Worm (Caenorhabditis elegans) whole organism, L2 larva: Measurements from ENCODE around the gene str-93.
A peak's percentile ranks its signal among the peaks of the same experiment; 100 is the strongest.

Experiments
- F13H6.1 ChIP-seq: sonication (generic microtip); optimal IDR thresholded peaks from 2 replicates; lab custom pipeline; 2016; ENCODE audit warnings: missing genetic modification characterization, missing compliant biosample characterization
- Y55F3AM.14 ChIP-seq: fragments of 200-800 bp; sonication (Bioruptor generic); optimal IDR thresholded peaks from 2 replicates; lab custom pipeline; 2018; ENCODE audit warnings: mild to moderate bottlenecking, missing genetic modification characterization, missing compliant biosample characterization
- ZK546.5 ChIP-seq: sonication (generic microtip); optimal IDR thresholded peaks from 2 replicates; lab custom pipeline; 2017; ENCODE audit warnings: missing biosample characterization, missing genetic modification characterization
- alr-1 ChIP-seq: fragments of 150-350 bp; optimal IDR thresholded peaks from 2 replicates; lab custom pipeline; 2014; ENCODE audit warnings: missing biosample characterization, missing genetic modification characterization
- ama-1 ChIP-seq: fragments of 150-350 bp; optimal IDR thresholded peaks from 2 replicates; lab custom pipeline; 2018; ENCODE audit warnings: inconsistent platforms
- blmp-1 ChIP-seq: sonication (generic microtip); optimal IDR thresholded peaks from 2 replicates; lab custom pipeline; 2017; ENCODE audit warnings: missing genetic modification characterization, mild to moderate bottlenecking, missing compliant biosample characterization, antibody characterized with exemption, moderate library complexity; ENCODE audit not compliant: insufficient read depth
- ceh-16 ChIP-seq: fragments of 150-350 bp; optimal IDR thresholded peaks from 2 replicates; lab custom pipeline; 2014; ENCODE audit warnings: missing biosample characterization, missing genetic modification characterization
- crh-2 ChIP-seq: sonication (generic microtip); optimal IDR thresholded peaks from 2 replicates; lab custom pipeline; 2017; ENCODE audit warnings: missing biosample characterization, missing genetic modification characterization
- dmd-4 ChIP-seq: sonication (generic microtip); optimal IDR thresholded peaks from 2 replicates; lab custom pipeline; 2017; ENCODE audit warnings: missing biosample characterization, missing genetic modification characterization
- egl-27 ChIP-seq: sonication (generic microtip); optimal IDR thresholded peaks from 3 replicates; lab custom pipeline; 2017; ENCODE audit warnings: missing biosample characterization, missing genetic modification reagents, missing genetic modification characterization
- elt-1 ChIP-seq: fragments of 150-350 bp; optimal IDR thresholded peaks from 2 replicates; lab custom pipeline; 2014; ENCODE audit warnings: missing biosample characterization, missing genetic modification characterization
- fos-1 ChIP-seq: fragments of 150-350 bp; optimal IDR thresholded peaks from 2 replicates; lab custom pipeline; 2014; ENCODE audit warnings: missing biosample characterization, missing genetic modification characterization
- gmeb-1 ChIP-seq: fragments of 150-350 bp; optimal IDR thresholded peaks from 2 replicates; lab custom pipeline; 2014; ENCODE audit warnings: missing biosample characterization, missing genetic modification characterization
- lin-11 ChIP-seq: fragments of 150-350 bp; sonication (generic microtip); optimal IDR thresholded peaks from 2 replicates; lab custom pipeline; 2014; ENCODE audit warnings: missing biosample characterization, missing genetic modification characterization, inconsistent platforms, mixed read lengths
- lin-13 ChIP-seq: fragments of 150-350 bp; optimal IDR thresholded peaks from 2 replicates; lab custom pipeline; 2014; ENCODE audit warnings: missing biosample characterization, missing genetic modification reagents, missing genetic modification characterization
- lin-39 ChIP-seq: fragments of 150-350 bp; optimal IDR thresholded peaks from 2 replicates; lab custom pipeline; 2014; ENCODE audit warnings: missing biosample characterization, missing genetic modification reagents, missing genetic modification characterization
- mab-5 ChIP-seq: fragments of 150-350 bp; optimal IDR thresholded peaks from 2 replicates; lab custom pipeline; 2014; ENCODE audit warnings: missing biosample characterization, missing genetic modification characterization
- mbf-1 ChIP-seq: sonication (generic microtip); optimal IDR thresholded peaks from 2 replicates; lab custom pipeline; 2017; ENCODE audit warnings: missing biosample characterization, missing genetic modification characterization
- mdl-1 ChIP-seq, 2 experiments: fragments of 150-350 bp in 1 of 2; sonication (generic microtip) in 1 of 2; optimal IDR thresholded peaks; 2 replicates each; lab custom pipeline; 2017; ENCODE audit warnings: missing biosample characterization in 2 of 2, missing genetic modification characterization in 2 of 2
- nhr-10 ChIP-seq: sonication (generic microtip); optimal IDR thresholded peaks from 2 replicates; lab custom pipeline; 2017; ENCODE audit warnings: missing biosample characterization, missing genetic modification characterization
- nhr-11 ChIP-seq: fragments of 150-350 bp; optimal IDR thresholded peaks from 2 replicates; lab custom pipeline; 2014; ENCODE audit warnings: missing biosample characterization, missing genetic modification characterization
- nhr-12 ChIP-seq: fragments of 150-350 bp; optimal IDR thresholded peaks from 2 replicates; lab custom pipeline; 2014; ENCODE audit warnings: missing biosample characterization, missing genetic modification characterization
- nhr-129 ChIP-seq: fragments of 150-350 bp; optimal IDR thresholded peaks from 2 replicates; lab custom pipeline; 2014; ENCODE audit warnings: missing biosample characterization, missing genetic modification characterization
- nhr-21 ChIP-seq: fragments of 150-350 bp; optimal IDR thresholded peaks from 2 replicates; lab custom pipeline; 2014; ENCODE audit warnings: missing biosample characterization, missing genetic modification characterization
- nhr-23 ChIP-seq: fragments of 150-350 bp; optimal IDR thresholded peaks from 2 replicates; lab custom pipeline; 2014; ENCODE audit warnings: missing biosample characterization, missing genetic modification reagents, missing genetic modification characterization
- nhr-25 ChIP-seq: fragments of 150-350 bp; sonication (generic microtip); optimal IDR thresholded peaks from 3 replicates; lab custom pipeline; 2014; ENCODE audit warnings: missing biosample characterization, missing genetic modification characterization
- nhr-77 ChIP-seq: fragments of 150-350 bp; optimal IDR thresholded peaks from 2 replicates; lab custom pipeline; 2014; ENCODE audit warnings: missing biosample characterization, missing genetic modification characterization
- peb-1 ChIP-seq: fragments of 150-350 bp; optimal IDR thresholded peaks from 2 replicates; lab custom pipeline; 2014; ENCODE audit warnings: missing biosample characterization, missing genetic modification characterization
- sem-4 ChIP-seq: fragments of 150-350 bp; optimal IDR thresholded peaks from 2 replicates; lab custom pipeline; 2014; ENCODE audit warnings: missing biosample characterization, missing genetic modification reagents, missing genetic modification characterization
- skn-1 ChIP-seq: sonication (generic microtip); optimal IDR thresholded peaks from 2 replicates; lab custom pipeline; 2017; ENCODE audit warnings: missing biosample characterization, missing genetic modification characterization
- sma-3 ChIP-seq: sonication (generic microtip); optimal IDR thresholded peaks from 2 replicates; lab custom pipeline; 2016; ENCODE audit warnings: missing genetic modification reagents, missing genetic modification characterization, missing compliant biosample characterization
- sma-9 ChIP-seq, 2 experiments: fragments of 150-350 bp in 1 of 2; sonication (generic microtip) in 1 of 2; optimal IDR thresholded peaks; 2 replicates each; lab custom pipeline; 2014 to 2016; ENCODE audit warnings: missing genetic modification characterization in 2 of 2, mild to moderate bottlenecking in 1 of 2, missing biosample characterization in 1 of 2, missing compliant biosample characterization in 1 of 2, missing genetic modification reagents in 1 of 2, moderate library complexity in 1 of 2
- unc-39 ChIP-seq: fragments of 150-350 bp; optimal IDR thresholded peaks from 2 replicates; lab custom pipeline; 2014; ENCODE audit warnings: missing biosample characterization, missing genetic modification characterization
- unc-55 ChIP-seq: fragments of 150-350 bp; sonication (generic microtip); optimal IDR thresholded peaks from 3 replicates; lab custom pipeline; 2014; ENCODE audit warnings: missing biosample characterization, missing genetic modification reagents, missing genetic modification characterization
- zag-1 ChIP-seq: fragments of 150-350 bp; optimal IDR thresholded peaks from 2 replicates; lab custom pipeline; 2014; ENCODE audit warnings: missing biosample characterization, missing genetic modification characterization
- ztf-1 ChIP-seq: fragments of 200-800 bp; sonication (Bioruptor generic); conservative IDR thresholded peaks from 2 replicates; pipeline ENCODE4 v1.3.6; 2022; ENCODE audit warnings: missing genetic modification characterization, missing compliant biosample characterization
- ztf-4 ChIP-seq: fragments of 150-350 bp; optimal IDR thresholded peaks from 2 replicates; lab custom pipeline; 2014; ENCODE audit warnings: missing biosample characterization, missing genetic modification characterization

The str-93 gene

DNA sequence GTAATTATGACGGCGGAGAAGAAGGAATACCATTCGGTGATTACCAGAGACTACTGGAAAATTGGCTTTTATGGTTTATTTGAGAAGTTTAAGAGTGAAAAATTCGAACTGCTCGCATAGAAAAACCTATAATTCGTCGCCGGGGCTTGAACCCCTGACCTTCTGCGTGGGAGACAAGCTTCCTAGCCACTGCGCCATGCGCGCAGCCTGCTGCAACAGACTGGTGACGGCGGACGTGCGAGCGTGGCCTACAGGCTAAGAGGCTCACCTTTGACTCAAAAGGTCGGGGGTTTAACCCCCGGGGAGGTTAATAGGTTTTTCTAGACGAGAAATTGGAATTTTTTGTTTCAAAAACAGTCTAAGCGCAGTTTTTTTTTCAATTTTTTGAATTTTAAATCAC lies 8.9 kb downstream of the str-93 start:
- TF ChIP-seq nhr-23 (tag; lab: Kevin White, UChicago) (no peak), ztf-4 (tag; lab: Kevin White, UChicago) (no peak), ama-1 (no peak), elt-1 (tag; lab: Kevin White, UChicago) (no peak), mdl-1 (tag; optimal IDR thresholded peaks at IDR 0.05; lab: Kevin White, UChicago) (no peak), nhr-10 (no peak), sma-3 (no peak), sma-9 (GFP tag; optimal IDR thresholded peaks at IDR 0.05; lab: Kevin White, UChicago) (no peak), sma-9 (tag; optimal IDR thresholded peaks at IDR 0.05; lab: Kevin White, UChicago) (no peak), nhr-11 (tag; lab: Kevin White, UChicago) (no peak), sem-4 (tag; lab: Kevin White, UChicago) (no peak), nhr-21 (tag; lab: Kevin White, UChicago) (no peak), zag-1 (tag; lab: Kevin White, UChicago) (no peak), lin-13 (GFP tag; lab: Kevin White, UChicago) (no peak), nhr-25 (tag; lab: Kevin White, UChicago) (no peak)

- TF ChIP-seq dmd-4 (tag; lab: Kevin White, UChicago), result no peak
- TF ChIP-seq crh-2 (tag; lab: Kevin White, UChicago), result peak; percentile 35
- TF ChIP-seq fos-1 (tag; lab: Kevin White, UChicago), result peak; percentile 83
- peak; percentile 70 for TF ChIP-seq sma-9 (GFP tag; optimal IDR thresholded peaks at IDR 0.05; lab: Kevin White, UChicago)
- no peak for TF ChIP-seq sma-9 (tag; optimal IDR thresholded peaks at IDR 0.05; lab: Kevin White, UChicago)
- TF ChIP-seq ZK546.5 (tag; lab: Kevin White, UChicago), result no peak
These were observed 11.0 kb downstream of the str-93 start for ce11 chrV:17662260-17662659.

DNA sequence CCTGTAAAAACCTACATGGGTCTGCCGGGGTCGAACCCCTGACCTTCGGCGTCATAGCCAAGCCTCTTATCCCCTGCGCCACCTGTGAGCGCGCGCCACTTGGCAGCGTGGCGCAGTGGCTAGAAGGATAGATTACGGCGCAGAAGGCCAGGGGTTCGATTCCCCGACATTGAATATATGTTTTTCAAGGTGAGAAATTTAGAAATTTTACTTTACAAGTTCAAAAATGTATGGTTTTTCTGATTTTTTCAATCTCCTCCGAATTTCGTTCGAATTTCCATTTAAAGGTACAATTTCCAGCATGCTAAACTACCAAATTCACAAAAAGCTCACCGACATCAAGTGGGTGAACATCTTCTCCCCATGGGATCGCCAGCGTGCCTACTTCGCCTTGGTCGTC lies 13.2 kb downstream of the str-93 start, which contains the start of gene dgat-2:
Gene dgat-2, plus strand, starts transcription at position 301 of the 400 bp plus-strand sequence.
- TF ChIP-seq ama-1, result no peak
- no peak for TF ChIP-seq lin-11
- TF ChIP-seq nhr-25 (tag; lab: Kevin White, UChicago), result no peak
- no peak for TF ChIP-seq lin-13 (GFP tag; lab: Kevin White, UChicago)
- TF ChIP-seq nhr-10, result no peak
- TF ChIP-seq fos-1 (tag; lab: Kevin White, UChicago), result no peak
- no peak for TF ChIP-seq nhr-129 (tag; lab: Kevin White, UChicago)
- no peak for TF ChIP-seq sem-4 (tag; lab: Kevin White, UChicago)
- no peak for TF ChIP-seq nhr-77 (tag; lab: Kevin White, UChicago)
- TF ChIP-seq blmp-1 (tag; lab: Kevin White, UChicago), result no peak
- TF ChIP-seq, all 48 proteins: peak for 0

DNA sequence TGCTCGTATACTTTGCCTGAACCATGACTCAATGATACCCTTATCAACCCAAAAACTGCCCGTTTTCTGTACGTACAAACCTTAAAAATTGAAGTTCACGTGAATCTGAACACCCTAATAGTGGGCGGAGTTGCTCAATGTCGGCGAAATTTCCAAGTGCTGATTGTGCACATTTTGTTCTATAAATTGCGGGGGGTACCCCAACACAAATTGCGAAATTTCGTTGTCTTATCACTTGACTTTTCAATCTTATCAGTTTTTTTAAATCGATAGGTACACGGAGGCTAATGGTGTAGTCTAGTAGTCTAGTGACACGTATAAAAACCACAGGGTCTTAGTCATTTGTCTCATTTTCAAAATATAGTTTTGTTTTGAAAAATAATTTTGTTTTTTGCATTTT lies 14.0 kb downstream of the str-93 start, which contains the start of gene fbxa-108:
Gene fbxa-108, minus strand, starts transcription at position 158 of the 400 bp plus-strand sequence.
- no peak for TF ChIP-seq unc-55
- TF ChIP-seq F13H6.1 (tag; lab: Kevin White, UChicago), result peak; percentile 48
- TF ChIP-seq Y55F3AM.14 (GFP tag; lab: Kevin White, UChicago), result no peak
- no peak for TF ChIP-seq zag-1 (tag; lab: Kevin White, UChicago)
- no peak for TF ChIP-seq mbf-1
- TF ChIP-seq nhr-10, result no peak
- peak; percentile 94 for TF ChIP-seq fos-1 (tag; lab: Kevin White, UChicago)
- TF ChIP-seq sma-3, result peak; percentile 43
- no peak for TF ChIP-seq sem-4 (tag; lab: Kevin White, UChicago)
- TF ChIP-seq dmd-4 (tag; lab: Kevin White, UChicago), result no peak
- no peak for TF ChIP-seq lin-39 (tag; lab: Kevin White, UChicago)
- no peak for TF ChIP-seq nhr-12
- no peak for TF ChIP-seq ZK546.5 (tag; lab: Kevin White, UChicago)
- TF ChIP-seq lin-13 (GFP tag; lab: Kevin White, UChicago), result no peak
- peak; percentile 83 for TF ChIP-seq sma-9 (GFP tag; optimal IDR thresholded peaks at IDR 0.05; lab: Kevin White, UChicago)
- no peak for TF ChIP-seq sma-9 (tag; optimal IDR thresholded peaks at IDR 0.05; lab: Kevin White, UChicago)
- no peak for TF ChIP-seq unc-39 (tag; lab: Kevin White, UChicago)
- no peak for TF ChIP-seq egl-27 (tag; lab: Kevin White, UChicago)
- TF ChIP-seq crh-2 (tag; lab: Kevin White, UChicago), result peak; percentile 85
- TF ChIP-seq peb-1 (tag; lab: Kevin White, UChicago), result no peak
- no peak for TF ChIP-seq elt-1 (tag; lab: Kevin White, UChicago)
- TF ChIP-seq ztf-4 (tag; lab: Kevin White, UChicago), result no peak
- TF ChIP-seq mab-5 (tag; lab: Kevin White, UChicago), result no peak
- TF ChIP-seq ceh-16 (tag; lab: Kevin White, UChicago), result no peak
- TF ChIP-seq ztf-1 (GFP tag; lab: Robert Waterston, UW), result no peak
- TF ChIP-seq nhr-21 (tag; lab: Kevin White, UChicago), result no peak
- no peak for TF ChIP-seq alr-1 (tag; lab: Kevin White, UChicago)
- TF ChIP-seq gmeb-1 (tag; lab: Kevin White, UChicago), result peak; percentile 54
- no peak for TF ChIP-seq skn-1 (tag; lab: Kevin White, UChicago)
